Fruit fly (Drosophila melanogaster) whole organism, embryonic: ENCODE measurements around the gene CG34296.

Source experiments
- CG11695 ChIP-seq: fragments of 200-800 bp; sonication (Bioruptor generic); IDR thresholded peaks from 3 replicates; pipeline ENCODE4 v1.3.6; 2022; ENCODE audit warnings: missing biosample characterization, missing genetic modification characterization
- CG16813 ChIP-seq: fragments of 200-800 bp; sonication (Bioruptor generic); IDR thresholded peaks from 3 replicates; pipeline ENCODE4 v1.3.6; 2022; ENCODE audit warnings: missing biosample characterization, missing genetic modification characterization; ENCODE audit not compliant: partially characterized antibody
- CG43689 ChIP-seq: fragments of 200-800 bp; sonication (Bioruptor generic); IDR thresholded peaks from 2 replicates; pipeline ENCODE4 v1.3.6; 2022; ENCODE audit warnings: missing biosample characterization, missing genetic modification characterization
- CG5953 ChIP-seq: fragments of 200-800 bp; sonication (Bioruptor generic); IDR thresholded peaks from 2 replicates; pipeline ENCODE4 v1.3.6; 2022; ENCODE audit warnings: missing biosample characterization, missing genetic modification characterization
- CG6654 ChIP-seq: fragments of 200-800 bp; sonication (Bioruptor generic); optimal IDR thresholded peaks from 2 replicates; lab custom pipeline; 2017; ENCODE audit warnings: missing biosample characterization, mild to moderate bottlenecking, missing genetic modification characterization
- Doc2 ChIP-seq: fragments of 200-800 bp; sonication (Bioruptor generic); IDR thresholded peaks from 2 replicates; pipeline ENCODE4 v1.3.6; 2022; ENCODE audit warnings: missing biosample characterization, missing genetic modification characterization
- cg ChIP-seq: fragments of 200-800 bp; sonication (Bioruptor generic); optimal IDR thresholded peaks from 3 replicates; lab custom pipeline; 2019; ENCODE audit warnings: missing biosample characterization, mild to moderate bottlenecking, missing genetic modification characterization, moderate library complexity
- kni ChIP-seq: fragments of 200-800 bp; sonication (Bioruptor generic); optimal IDR thresholded peaks from 3 replicates; lab custom pipeline; 2017; ENCODE audit warnings: mild to moderate bottlenecking, missing biosample characterization, missing genetic modification reagents, missing genetic modification characterization
- psq ChIP-seq: fragments of 200-800 bp; sonication (Bioruptor generic); optimal IDR thresholded peaks from 2 replicates; lab custom pipeline; 2017; ENCODE audit warnings: missing biosample characterization, missing genetic modification characterization
- sc ChIP-seq, 3 experiments: fragments of >200 bp in 2 of 3; fragments of 200-800 bp in 1 of 3; sonication (Bioruptor generic) in 1 of 3; optimal IDR thresholded peaks; 2 replicates in 2 of 3; 3 replicates in 1 of 3; lab custom pipeline; 2017; ENCODE audit warnings: mild to moderate bottlenecking in 1 of 3, missing biosample characterization in 1 of 3, missing genetic modification characterization in 1 of 3, missing genetic modification reagents in 1 of 3
- slou ChIP-seq: fragments of 200-800 bp; sonication (Bioruptor generic); optimal IDR thresholded peaks from 3 replicates; lab custom pipeline; 2016; ENCODE audit warnings: missing biosample characterization, missing genetic modification characterization

DNA sequence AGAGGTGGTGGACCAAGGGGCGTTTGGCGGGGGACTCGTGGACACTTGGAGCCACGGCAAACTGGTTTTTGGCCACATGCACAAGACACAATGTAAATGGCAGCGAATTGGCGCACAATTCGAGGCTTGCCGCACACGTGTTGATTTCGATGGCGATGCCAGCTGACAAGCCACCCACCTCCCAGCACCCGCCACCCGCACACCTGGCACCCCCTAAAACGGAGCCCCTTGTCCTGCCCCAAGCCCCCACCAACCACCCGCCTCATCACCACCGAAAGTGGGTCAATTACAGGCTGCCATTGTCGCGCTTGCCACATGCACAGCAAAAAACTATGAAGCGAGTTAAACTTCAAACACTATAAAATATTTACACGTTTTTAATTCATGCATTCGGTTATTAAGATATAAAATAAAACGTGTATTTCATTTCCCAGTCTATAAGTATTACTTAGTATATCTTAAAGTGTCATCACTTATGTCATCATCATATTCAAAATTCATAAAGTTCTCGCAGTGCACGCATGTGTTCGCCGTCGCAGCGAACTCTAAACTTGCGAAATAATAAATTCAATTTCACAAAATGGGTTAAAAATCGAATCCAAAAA, 35.9 kb downstream of the CG34296 start:
- TF ChIP-seq CG16813 (GFP tag; lab: Robert Waterston, UW) (no peak), psq (no peak), Doc2 (no peak), sc (optimal IDR thresholded peaks at IDR 0.05; lab: Kevin White, UChicago) (no peak), sc (GFP tag; optimal IDR thresholded peaks at IDR 0.05; lab: Kevin White, UChicago) (no peak), CG11695 (no peak), cg (no peak), CG5953 (GFP tag; lab: Robert Waterston, UW) (no peak), slou (GFP tag; lab: Kevin White, UChicago) (no peak), kni (no peak), CG6654 (GFP tag; lab: Kevin White, UChicago) (no peak), CG43689 (GFP tag; lab: Robert Waterston, UW) (no peak)
